Worm (Caenorhabditis elegans): Measurements from ENCODE around the gene F57B1.9.

Gene F57B1.9

ce11 chrV:13195548-13195947, 2.2 kb downstream of the F57B1.9 start, which contains the start of gene F57B1.1:
Gene F57B1.1, minus strand, starts transcription at chrV:13195648.
- TF ChIP-seq rnt-1 (tag; optimal IDR thresholded peaks at IDR 0.05), result no peak
- TF ChIP-seq efl-1 (optimal IDR thresholded peaks at IDR 0.05), result no peak
- peak in 1 of 2 experiments; percentile 56 for TF ChIP-seq efl-1 (GFP tag; optimal IDR thresholded peaks at IDR 0.05 in 1 of 2)

DNA sequence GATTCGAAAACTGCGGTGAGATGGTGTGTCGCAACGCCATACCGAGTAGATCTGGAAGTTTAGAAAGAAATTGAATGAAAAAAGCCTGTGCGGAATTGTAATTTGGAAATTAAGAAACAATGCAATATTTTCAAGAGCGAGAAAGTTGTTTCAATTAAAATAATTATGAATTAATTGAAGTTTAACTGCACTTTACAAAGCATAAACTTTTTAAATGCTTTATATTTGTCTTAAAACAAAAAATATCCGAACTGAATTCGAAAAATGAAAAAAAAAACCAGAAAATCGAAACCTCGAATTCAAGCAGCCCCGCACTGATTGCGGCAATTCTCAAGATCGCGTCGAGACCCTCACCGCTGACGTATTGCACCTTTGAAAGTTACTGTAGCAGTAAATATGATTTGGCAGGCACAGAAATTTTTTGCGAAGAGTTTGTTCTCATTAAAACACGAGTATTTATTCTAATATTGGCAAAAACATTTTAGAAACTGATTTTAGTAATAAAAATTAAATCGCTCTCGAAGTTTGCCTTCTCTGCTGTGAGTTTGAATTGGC, 4.2 kb downstream of the F57B1.9 start, which contains the start of gene sun-1:
Gene sun-1, minus strand, starts transcription at position 51 of the 555 bp plus-strand sequence.
- no peak for TF ChIP-seq snpc-4 (tag; optimal IDR thresholded peaks at IDR 0.05)
- no peak for TF ChIP-seq jun-1 (tag; optimal IDR thresholded peaks at IDR 0.05)
- TF ChIP-seq fkh-8 (tag; optimal IDR thresholded peaks at IDR 0.05), result no peak
- TF ChIP-seq pax-3 (tag; optimal IDR thresholded peaks at IDR 0.05), result no peak

- TF ChIP-seq Y116A8C.19 (tag; optimal IDR thresholded peaks at IDR 0.05; ENCODE audit: borderline replicate concordance) (no peak), efl-1 (optimal IDR thresholded peaks at IDR 0.05) (no peak), efl-1 (GFP tag; optimal IDR thresholded peaks at IDR 0.05 in 1 of 2) (peak in 1 of 2 experiments; percentile 12), lin-14 (GFP tag; optimal IDR thresholded peaks at IDR 0.05) (no peak), pqm-1 (tag; optimal IDR thresholded peaks at IDR 0.05) (no peak), nhr-28 (tag; optimal IDR thresholded peaks at IDR 0.05) (no peak), hlh-4 (tag; optimal IDR thresholded peaks at IDR 0.05) (peak; percentile 65)
These were observed 12.3 kb downstream of the F57B1.9 start, which contains the start of gene sri-6 for ce11 chrV:13185384-13185783. Gene sri-6, plus strand, starts transcription at chrV:13185684.

DNA sequence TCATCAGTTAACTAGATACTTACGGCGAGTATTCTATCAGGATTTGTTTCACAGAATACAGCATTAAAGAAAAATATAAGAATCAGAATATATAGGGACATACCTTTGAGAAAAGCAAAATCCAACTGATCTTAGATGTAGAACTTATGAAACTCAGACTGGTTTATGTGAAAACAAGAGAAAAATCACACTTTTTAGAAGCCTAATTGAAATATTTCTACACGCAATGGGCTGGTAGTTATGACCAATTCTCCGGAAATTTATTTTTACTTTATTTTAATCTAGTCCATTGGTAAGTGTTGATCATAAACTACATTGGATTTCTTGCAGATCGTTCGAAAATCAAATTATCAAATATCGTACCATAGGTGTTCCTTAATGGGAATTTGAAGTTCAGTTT, 13.6 kb downstream of the F57B1.9 start, which contains the start of gene T09E8.4:
Gene T09E8.4, minus strand, starts transcription at position 101 of the 400 bp plus-strand sequence.
- TF ChIP-seq dpl-1 (GFP tag; optimal IDR thresholded peaks at IDR 0.05) (no peak), pqm-1 (tag; optimal IDR thresholded peaks at IDR 0.05) (no peak), fkh-4 (tag; optimal IDR thresholded peaks at IDR 0.05; ENCODE audit: borderline replicate concordance) (no peak), blmp-1 (tag; optimal IDR thresholded peaks at IDR 0.05) (no peak)

ce11 chrV:13181450-13181849, 16.3 kb downstream of the F57B1.9 start:
- TF ChIP-seq nhr-76 (tag; optimal IDR thresholded peaks at IDR 0.05) (no peak), ztf-11 (tag; optimal IDR thresholded peaks at IDR 0.05) (no peak), C34B4.2 (tag; optimal IDR thresholded peaks at IDR 0.05) (no peak), fkh-4 (tag; optimal IDR thresholded peaks at IDR 0.05; ENCODE audit: borderline replicate concordance) (no peak), efl-1 (optimal IDR thresholded peaks at IDR 0.05) (no peak), efl-1 (GFP tag; optimal IDR thresholded peaks at IDR 0.05 in 1 of 2) (peak in 1 of 2 experiments; percentile 91), lin-15B (tag; optimal IDR thresholded peaks at IDR 0.05) (no peak), nhr-85 (tag) (no peak)

ce11 chrV:13179986-13180591, 17.6 kb downstream of the F57B1.9 start, which contains the start of gene cni-1:
Gene cni-1, plus strand, starts transcription at chrV:13180330.
- no peak for TF ChIP-seq efl-1 (optimal IDR thresholded peaks at IDR 0.05)
- TF ChIP-seq efl-1 (GFP tag; optimal IDR thresholded peaks at IDR 0.05 in 1 of 2), result peak in 1 of 2 experiments; percentile 37
- no peak for TF ChIP-seq mef-2 (tag; optimal IDR thresholded peaks at IDR 0.05)
- no peak for TF ChIP-seq C04F5.9 (tag; optimal IDR thresholded peaks at IDR 0.05)
- TF ChIP-seq lsy-2 (tag; optimal IDR thresholded peaks at IDR 0.05), result no peak
- TF ChIP-seq nhr-237 (tag; optimal IDR thresholded peaks at IDR 0.05), result no peak
- TF ChIP-seq sox-4 (tag; optimal IDR thresholded peaks at IDR 0.05), result no peak

- TF ChIP-seq fos-1 (tag; optimal IDR thresholded peaks at IDR 0.05), result no peak
- no peak for TF ChIP-seq fkh-8 (tag; optimal IDR thresholded peaks at IDR 0.05)
- TF ChIP-seq Y116A8C.19 (tag; optimal IDR thresholded peaks at IDR 0.05; ENCODE audit: borderline replicate concordance), result no peak
- no peak for TF ChIP-seq fkh-4 (tag; optimal IDR thresholded peaks at IDR 0.05; ENCODE audit: borderline replicate concordance)
- TF ChIP-seq xbp-1 (tag; optimal IDR thresholded peaks at IDR 0.05), result no peak
- TF ChIP-seq unc-86 (tag; optimal IDR thresholded peaks at IDR 0.05), result no peak
- TF ChIP-seq lin-35 (GFP tag; optimal IDR thresholded peaks at IDR 0.05), result no peak
- TF ChIP-seq nhr-85 (tag), result no peak
- no peak for TF ChIP-seq ztf-4 (tag; optimal IDR thresholded peaks at IDR 0.05)
These were observed 20.9 kb downstream of the F57B1.9 start for ce11 chrV:13176814-13177213.
